Worm (Caenorhabditis elegans) whole organism, midembryonic: ENCODE results near the gene clec-149.

Source experiments
- T22C8.4 ChIP-seq: fragments of 200-800 bp; sonication (Bioruptor generic); IDR thresholded peaks from 2 replicates; pipeline ENCODE4 v1.3.6; 2022; ENCODE audit warnings: missing genetic modification characterization, missing compliant biosample characterization
- cog-1 ChIP-seq: sonication (generic microtip); optimal IDR thresholded peaks from 2 replicates; lab custom pipeline; 2016; ENCODE audit warnings: missing genetic modification characterization, missing compliant biosample characterization
- flt-1 ChIP-seq: fragments of 200-800 bp; sonication (Bioruptor generic); IDR thresholded peaks from 2 replicates; pipeline ENCODE4 v1.3.6; 2022; ENCODE audit warnings: missing genetic modification characterization, missing compliant biosample characterization
- klf-2 ChIP-seq: fragments of 200-800 bp; sonication (Bioruptor generic); conservative IDR thresholded peaks from 2 replicates; pipeline ENCODE4 v1.3.6; 2022; ENCODE audit warnings: missing genetic modification reagents, missing genetic modification characterization, missing compliant biosample characterization
- med-1 ChIP-seq: sonication (generic microtip); optimal IDR thresholded peaks from 2 replicates; lab custom pipeline; 2017; ENCODE audit warnings: missing genetic modification characterization, mild to moderate bottlenecking, missing compliant biosample characterization, antibody characterized with exemption, missing genetic modification reagents; ENCODE audit not compliant: insufficient read depth
- ref-1 ChIP-seq: fragments of 200-800 bp; sonication (Bioruptor generic); conservative IDR thresholded peaks from 2 replicates; pipeline ENCODE4 v1.3.6; 2022; ENCODE audit warnings: missing genetic modification reagents, missing genetic modification characterization, missing compliant biosample characterization
- tab-1 ChIP-seq: fragments of 200-800 bp; sonication (Bioruptor generic); IDR thresholded peaks from 2 replicates; pipeline ENCODE4 v1.3.6; 2022; ENCODE audit warnings: missing genetic modification characterization, missing compliant biosample characterization
- ztf-23 ChIP-seq: fragments of 200-800 bp; sonication (Bioruptor generic); IDR thresholded peaks from 2 replicates; pipeline ENCODE4 v1.3.6; 2022; ENCODE audit warnings: missing genetic modification reagents, missing genetic modification characterization, missing compliant biosample characterization
- ztf-29 ChIP-seq: fragments of 200-800 bp; sonication (Bioruptor generic); IDR thresholded peaks from 2 replicates; pipeline ENCODE4 v1.3.6; 2022; ENCODE audit warnings: missing genetic modification reagents, missing genetic modification characterization, missing compliant biosample characterization

Gene clec-149

DNA sequence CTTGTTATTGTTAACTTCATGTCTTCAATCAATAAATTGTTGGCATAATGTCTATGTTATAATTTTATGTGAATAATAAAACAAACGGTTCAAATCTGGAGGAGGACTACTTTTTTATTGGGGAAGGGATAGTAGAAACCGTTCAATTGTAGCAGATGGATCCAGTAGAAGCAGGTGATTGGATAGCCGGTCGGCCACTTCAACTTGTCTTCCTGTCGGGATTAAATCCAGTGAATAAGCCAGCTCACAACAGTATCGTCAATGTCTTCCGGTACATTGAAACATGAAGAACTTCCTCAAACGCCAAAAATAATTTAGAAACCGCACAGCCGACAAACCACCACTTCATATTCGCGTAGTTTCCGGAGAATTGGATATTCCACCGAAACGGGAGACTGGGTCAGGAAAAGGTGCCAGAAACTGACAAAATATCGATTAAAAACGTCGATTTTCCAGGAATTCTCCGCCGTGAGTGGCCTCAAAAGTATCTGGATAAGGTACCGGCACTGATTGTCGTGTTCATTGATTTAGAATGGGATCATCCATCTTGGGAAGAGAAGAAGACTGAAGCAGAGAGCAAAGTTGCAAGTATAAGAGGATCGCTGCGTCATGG, 27.9 kb upstream of the clec-149 start, which contains the start of gene trpp-11:
Gene trpp-11, plus strand, starts transcription at position 153 of the 613 bp plus-strand sequence.
- no peak for TF ChIP-seq ztf-23 (GFP tag; lab: Robert Waterston, UW)
- TF ChIP-seq flt-1 (GFP tag; lab: Robert Waterston, UW): no peak
- no peak for TF ChIP-seq cog-1 (tag; lab: Kevin White, UChicago)
- no peak for TF ChIP-seq ref-1 (GFP tag; lab: Robert Waterston, UW)
- TF ChIP-seq tab-1 (GFP tag; lab: Robert Waterston, UW): no peak
- TF ChIP-seq med-1 (GFP tag; lab: Kevin White, UChicago): no peak
- no peak for TF ChIP-seq klf-2 (GFP tag; lab: Robert Waterston, UW)
- no peak for TF ChIP-seq ztf-29 (GFP tag; lab: Robert Waterston, UW)
- TF ChIP-seq T22C8.4 (GFP tag; lab: Robert Waterston, UW): no peak

DNA sequence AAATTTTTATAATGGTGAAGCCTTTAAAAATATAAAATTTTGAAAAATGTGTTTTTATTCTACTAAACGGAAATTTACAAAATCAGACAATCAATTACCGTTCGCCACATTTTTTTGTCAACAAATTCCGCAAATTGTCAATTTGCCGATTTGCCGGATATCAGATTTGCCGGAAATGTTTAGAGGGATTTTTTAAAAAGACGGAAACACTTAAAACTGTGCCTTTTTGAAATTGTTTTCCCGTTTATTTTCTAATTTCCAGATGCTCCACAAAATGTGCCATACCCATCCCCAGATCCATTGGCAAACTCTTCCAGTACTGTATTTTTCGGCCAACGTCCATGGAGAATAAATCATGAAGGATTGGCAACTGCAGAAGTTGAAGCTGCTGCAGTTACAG, 25.5 kb upstream of the clec-149 start:
- TF ChIP-seq ref-1 (GFP tag; lab: Robert Waterston, UW): no peak
- TF ChIP-seq klf-2 (GFP tag; lab: Robert Waterston, UW): no peak

DNA sequence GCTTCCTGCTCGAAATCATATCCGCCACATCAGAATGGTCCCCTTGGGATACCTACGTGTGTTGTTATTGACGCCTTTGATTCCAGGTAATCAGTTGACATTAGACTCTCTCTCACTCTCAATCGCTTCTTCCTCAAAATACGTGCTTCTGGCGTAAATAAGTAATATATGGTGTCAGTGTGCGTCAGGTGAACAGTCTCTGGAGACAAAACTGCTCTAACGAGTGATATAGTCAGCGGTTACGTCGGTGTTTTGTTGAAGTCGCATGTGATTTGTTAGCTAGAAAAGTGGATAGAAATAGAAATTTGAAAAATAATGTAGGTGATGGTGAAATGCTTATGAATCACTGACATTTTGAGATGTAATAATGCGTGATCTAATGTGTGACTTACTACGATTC, 21.0 kb upstream of the clec-149 start:
- TF ChIP-seq tab-1 (GFP tag; lab: Robert Waterston, UW): no peak
- no peak for TF ChIP-seq ref-1 (GFP tag; lab: Robert Waterston, UW)
- no peak for TF ChIP-seq klf-2 (GFP tag; lab: Robert Waterston, UW)
- TF ChIP-seq ztf-29 (GFP tag; lab: Robert Waterston, UW): no peak
- TF ChIP-seq flt-1 (GFP tag; lab: Robert Waterston, UW): no peak
- TF ChIP-seq T22C8.4 (GFP tag; lab: Robert Waterston, UW): no peak
- no peak for TF ChIP-seq med-1 (GFP tag; lab: Kevin White, UChicago)
- no peak for TF ChIP-seq cog-1 (tag; lab: Kevin White, UChicago)
- no peak for TF ChIP-seq ztf-23 (GFP tag; lab: Robert Waterston, UW)

DNA sequence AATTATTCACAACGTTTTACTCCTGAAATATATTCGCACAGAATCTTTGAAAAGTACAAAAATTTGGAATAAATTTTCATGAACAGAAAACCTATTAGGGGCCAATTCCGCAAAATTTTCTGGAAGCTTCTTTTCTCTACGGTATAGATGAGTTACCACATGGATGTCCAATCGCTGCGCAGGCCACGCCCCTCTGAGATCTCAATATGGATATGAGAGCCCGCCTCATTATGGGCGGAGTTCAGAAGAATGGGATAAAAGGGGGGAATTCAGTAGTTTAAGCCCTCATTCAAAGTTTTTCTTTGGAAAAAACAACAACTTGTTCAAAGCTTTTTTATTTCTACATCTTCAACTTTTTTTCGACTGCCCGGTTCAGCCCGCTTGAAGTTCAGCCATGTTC, 11.5 kb upstream of the clec-149 start, which contains the start of gene daf-7:
Gene daf-7, plus strand, starts transcription at position 301 of the 400 bp plus-strand sequence.
- no peak for TF ChIP-seq flt-1 (GFP tag; lab: Robert Waterston, UW)
- TF ChIP-seq med-1 (GFP tag; lab: Kevin White, UChicago): no peak
- TF ChIP-seq klf-2 (GFP tag; lab: Robert Waterston, UW): no peak
- TF ChIP-seq tab-1 (GFP tag; lab: Robert Waterston, UW): no peak

DNA sequence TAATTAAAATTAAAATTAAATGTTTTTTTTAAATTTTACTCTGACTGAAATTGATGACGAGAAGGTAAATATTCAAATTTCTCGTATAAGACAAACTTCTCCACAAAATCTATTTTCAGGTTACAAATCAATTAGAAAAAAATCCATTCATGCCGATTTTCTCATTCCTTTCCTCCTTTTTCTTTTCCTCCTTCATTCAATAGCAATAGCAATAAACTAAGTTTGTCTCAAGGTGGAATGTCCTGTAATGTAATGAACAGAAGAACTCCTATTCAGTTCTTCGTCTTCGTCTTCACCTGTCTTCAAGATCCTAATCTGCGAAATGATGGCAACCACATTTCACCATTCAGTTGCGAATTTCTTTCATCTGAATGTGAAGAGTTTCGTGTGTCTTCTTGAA, 7.2 kb upstream of the clec-149 start, which contains the start of gene dac-1:
Gene dac-1, plus strand, starts transcription at position 301 of the 400 bp plus-strand sequence.
- TF ChIP-seq ztf-23 (GFP tag; lab: Robert Waterston, UW) (no peak), tab-1 (GFP tag; lab: Robert Waterston, UW) (no peak), flt-1 (GFP tag; lab: Robert Waterston, UW) (no peak), med-1 (GFP tag; lab: Kevin White, UChicago) (no peak), T22C8.4 (GFP tag; lab: Robert Waterston, UW) (no peak), ztf-29 (GFP tag; lab: Robert Waterston, UW) (no peak), klf-2 (GFP tag; lab: Robert Waterston, UW) (no peak), cog-1 (tag; lab: Kevin White, UChicago) (no peak), ref-1 (GFP tag; lab: Robert Waterston, UW) (no peak)

DNA sequence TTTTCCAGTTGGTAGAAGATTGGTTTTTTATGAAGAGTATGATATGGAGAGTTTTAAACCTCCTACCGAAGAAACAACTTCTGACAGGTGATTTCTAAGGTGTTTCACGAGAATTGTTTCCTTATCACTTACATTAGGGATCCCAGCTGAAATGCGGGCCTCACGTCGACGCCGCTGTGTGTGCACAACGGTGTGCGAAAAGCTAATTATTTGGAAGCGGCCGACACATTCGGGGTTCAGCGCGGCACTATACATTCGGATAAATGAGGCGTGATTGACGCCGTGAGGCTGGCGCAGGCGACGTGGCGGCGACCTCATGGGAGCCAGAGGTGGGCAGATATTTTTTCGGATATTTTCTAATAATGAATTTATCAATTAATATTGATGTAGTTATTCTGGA, 3.7 kb upstream of the clec-149 start:
- TF ChIP-seq cog-1 (tag; lab: Kevin White, UChicago): no peak
- TF ChIP-seq tab-1 (GFP tag; lab: Robert Waterston, UW): no peak
- TF ChIP-seq med-1 (GFP tag; lab: Kevin White, UChicago): no peak
- no peak for TF ChIP-seq flt-1 (GFP tag; lab: Robert Waterston, UW)
- TF ChIP-seq klf-2 (GFP tag; lab: Robert Waterston, UW): no peak
- no peak for TF ChIP-seq ztf-29 (GFP tag; lab: Robert Waterston, UW)
- TF ChIP-seq ref-1 (GFP tag; lab: Robert Waterston, UW): no peak
- no peak for TF ChIP-seq ztf-23 (GFP tag; lab: Robert Waterston, UW)
- TF ChIP-seq T22C8.4 (GFP tag; lab: Robert Waterston, UW): no peak

DNA sequence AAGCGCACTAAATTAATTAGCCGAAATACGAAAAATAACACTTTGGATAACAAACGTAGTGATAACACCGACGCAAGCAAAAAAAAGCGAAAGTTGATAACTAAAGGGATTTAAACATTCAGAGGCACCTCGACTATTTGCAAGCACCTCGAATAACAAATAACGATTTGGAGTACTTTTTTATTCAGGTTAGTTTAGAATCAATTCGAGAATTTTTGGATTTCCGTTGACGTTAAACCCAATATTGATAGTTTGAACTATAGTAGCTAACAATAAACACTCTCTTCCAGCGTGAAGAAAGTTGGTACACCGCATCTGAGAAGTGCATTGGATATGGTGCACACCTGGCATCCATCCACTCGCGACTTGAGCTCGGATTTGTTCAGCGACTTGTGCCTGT, 2.2 kb downstream of the clec-149 start:
- TF ChIP-seq ztf-23 (GFP tag; lab: Robert Waterston, UW) (no peak), cog-1 (tag; lab: Kevin White, UChicago) (no peak), tab-1 (GFP tag; lab: Robert Waterston, UW) (no peak), T22C8.4 (GFP tag; lab: Robert Waterston, UW) (no peak), klf-2 (GFP tag; lab: Robert Waterston, UW) (no peak), med-1 (GFP tag; lab: Kevin White, UChicago) (no peak), flt-1 (GFP tag; lab: Robert Waterston, UW) (no peak), ztf-29 (GFP tag; lab: Robert Waterston, UW) (no peak), ref-1 (GFP tag; lab: Robert Waterston, UW) (no peak)

DNA sequence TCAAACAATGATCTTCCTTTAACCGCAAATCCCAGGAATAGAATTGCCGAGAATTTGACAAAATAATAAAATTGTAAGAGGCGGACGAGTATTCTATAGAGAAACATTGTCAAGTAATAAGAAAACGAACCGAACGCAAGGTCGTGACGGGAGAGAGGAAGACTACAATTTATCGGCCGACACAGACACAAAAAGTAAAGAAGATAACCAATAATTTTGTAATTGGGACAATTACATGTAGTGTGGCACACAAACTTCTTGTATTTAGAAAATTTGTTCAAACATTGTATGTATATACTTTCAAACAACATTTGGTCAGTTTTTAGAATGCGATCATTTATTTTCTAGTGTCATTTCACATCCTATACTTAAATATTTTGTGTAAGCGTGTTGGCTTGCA, 8.9 kb downstream of the clec-149 start, which contains the start of gene ceeh-1:
Gene ceeh-1, minus strand, starts transcription at position 317 of the 400 bp plus-strand sequence.
- TF ChIP-seq flt-1 (GFP tag; lab: Robert Waterston, UW) (no peak), ztf-29 (GFP tag; lab: Robert Waterston, UW) (no peak), klf-2 (GFP tag; lab: Robert Waterston, UW) (no peak), cog-1 (tag; lab: Kevin White, UChicago) (no peak), ztf-23 (GFP tag; lab: Robert Waterston, UW) (no peak), med-1 (GFP tag; lab: Kevin White, UChicago) (no peak), tab-1 (GFP tag; lab: Robert Waterston, UW) (no peak), T22C8.4 (GFP tag; lab: Robert Waterston, UW) (no peak), ref-1 (GFP tag; lab: Robert Waterston, UW) (no peak)
